Fruit fly (Drosophila melanogaster) whole organism, embryonic: ENCODE measurements around the gene AlaRS-m.

Source experiments
- Aef1 ChIP-seq: fragments of 200-800 bp; sonication (Bioruptor generic); IDR thresholded peaks from 3 replicates; pipeline ENCODE4 v1.3.6; 2022; ENCODE audit warnings: missing biosample characterization, missing genetic modification characterization
- Asciz ChIP-seq: fragments of 200-800 bp; sonication (Bioruptor generic); optimal IDR thresholded peaks from 2 replicates; lab custom pipeline; 2017; ENCODE audit warnings: missing biosample characterization, mild to moderate bottlenecking, missing genetic modification characterization, missing genetic modification reagents
- C15 ChIP-seq: fragments of 200-800 bp; sonication (Bioruptor generic); IDR thresholded peaks from 3 replicates; pipeline ENCODE4 v1.3.6; 2022; ENCODE audit warnings: missing biosample characterization, missing genetic modification characterization
- CG10209 ChIP-seq: fragments of 200-800 bp; sonication (Bioruptor generic); optimal IDR thresholded peaks from 3 replicates; lab custom pipeline; 2017; ENCODE audit warnings: missing biosample characterization, mild to moderate bottlenecking, missing genetic modification characterization, missing genetic modification reagents
- CG10979 ChIP-seq: fragments of 200-800 bp; sonication (Bioruptor generic); optimal IDR thresholded peaks from 2 replicates; lab custom pipeline; 2018; ENCODE audit warnings: missing biosample characterization, mild to moderate bottlenecking, missing genetic modification characterization, moderate library complexity
- CG11093 ChIP-seq: fragments of 200-800 bp; sonication (Bioruptor generic); IDR thresholded peaks from 3 replicates; pipeline ENCODE4 v1.3.6; 2022; ENCODE audit warnings: missing biosample characterization, missing genetic modification characterization
- CG15269 ChIP-seq: fragments of 200-800 bp; sonication (Bioruptor generic); optimal IDR thresholded peaks from 2 replicates; lab custom pipeline; 2018; ENCODE audit warnings: missing biosample characterization, mild to moderate bottlenecking, missing genetic modification characterization, moderate library complexity
- CG17359 ChIP-seq: fragments of 200-800 bp; sonication (Bioruptor generic); optimal IDR thresholded peaks from 3 replicates; lab custom pipeline; 2018; ENCODE audit warnings: missing biosample characterization, mild to moderate bottlenecking, missing genetic modification characterization, moderate library complexity
- CG17361 ChIP-seq: fragments of 200-800 bp; sonication (Bioruptor generic); IDR thresholded peaks from 3 replicates; pipeline ENCODE4 v1.3.6; 2022; ENCODE audit warnings: missing biosample characterization, missing genetic modification characterization
- CG18764 ChIP-seq: fragments of 200-800 bp; sonication (Bioruptor generic); optimal IDR thresholded peaks from 3 replicates; lab custom pipeline; 2016; ENCODE audit warnings: missing biosample characterization, missing genetic modification characterization
- CG2129 ChIP-seq: fragments of 200-800 bp; sonication (Bioruptor generic); IDR thresholded peaks from 2 replicates; pipeline ENCODE4 v1.3.6; 2022; ENCODE audit warnings: missing biosample characterization, missing genetic modification characterization; ENCODE audit not compliant: partially characterized antibody
- CG30020 ChIP-seq: fragments of 200-800 bp; optimal IDR thresholded peaks from 2 replicates; lab custom pipeline; 2019; ENCODE audit warnings: missing biosample characterization, mild to moderate bottlenecking, missing genetic modification characterization, moderate library complexity
- CG4617 ChIP-seq: fragments of 200-800 bp; sonication (Bioruptor generic); optimal IDR thresholded peaks from 3 replicates; lab custom pipeline; 2016; ENCODE audit warnings: missing biosample characterization, missing genetic modification characterization, borderline replicate concordance
- CG5180 ChIP-seq: fragments of 200-800 bp; sonication (Bioruptor generic); optimal IDR thresholded peaks from 3 replicates; lab custom pipeline; 2017; ENCODE audit warnings: missing biosample characterization, missing genetic modification characterization, mild to moderate bottlenecking, moderate library complexity, missing genetic modification reagents
- CoRest ChIP-seq: fragments of 200-800 bp; sonication (Bioruptor generic); optimal IDR thresholded peaks from 3 replicates; lab custom pipeline; 2018; ENCODE audit warnings: missing biosample characterization, mild to moderate bottlenecking, missing genetic modification characterization, moderate library complexity
- Dip3 ChIP-seq: fragments of 200-800 bp; sonication (Bioruptor generic); optimal IDR thresholded peaks from 3 replicates; lab custom pipeline; 2016; ENCODE audit warnings: missing biosample characterization, missing genetic modification characterization
- Doc3 ChIP-seq: fragments of 200-800 bp; sonication (Bioruptor generic); IDR thresholded peaks from 3 replicates; pipeline ENCODE4 v1.3.6; 2022; ENCODE audit warnings: missing biosample characterization, missing genetic modification characterization; ENCODE audit not compliant: partially characterized antibody
- E2f1 ChIP-seq: fragments of 200-800 bp; sonication (Bioruptor generic); IDR thresholded peaks from 2 replicates; pipeline ENCODE4 v1.3.6; 2022; ENCODE audit warnings: missing biosample characterization, missing genetic modification characterization
- Gug ChIP-seq: fragments of 200-800 bp; sonication (Bioruptor generic); IDR thresholded peaks from 4 replicates; pipeline ENCODE4 v1.3.6; 2022; ENCODE audit warnings: missing biosample characterization, missing genetic modification characterization
- H15 ChIP-seq: fragments of 200-800 bp; sonication (Bioruptor generic); IDR thresholded peaks from 3 replicates; pipeline ENCODE4 v1.3.6; 2022; ENCODE audit warnings: missing biosample characterization, missing genetic modification characterization
- HLH3B ChIP-seq: fragments of 200-800 bp; sonication (Bioruptor generic); IDR thresholded peaks from 2 replicates; pipeline ENCODE4 v1.3.6; 2022; ENCODE audit warnings: missing biosample characterization, missing genetic modification characterization
- HLH4C ChIP-seq: fragments of 200-800 bp; sonication (Bioruptor generic); IDR thresholded peaks from 3 replicates; pipeline ENCODE4 v1.3.6; 2022; ENCODE audit warnings: missing biosample characterization, missing genetic modification characterization; ENCODE audit not compliant: partially characterized antibody
- HLHmδ ChIP-seq: fragments of 200-800 bp; sonication (Bioruptor generic); optimal IDR thresholded peaks from 2 replicates; lab custom pipeline; 2018; ENCODE audit warnings: missing biosample characterization, mild to moderate bottlenecking, missing genetic modification characterization, moderate library complexity
- Hsf ChIP-seq: fragments of 200-800 bp; sonication (Bioruptor generic); optimal IDR thresholded peaks from 3 replicates; lab custom pipeline; 2016; ENCODE audit warnings: missing biosample characterization, missing genetic modification characterization
- Lpt ChIP-seq: fragments of >200 bp; optimal IDR thresholded peaks from 2 replicates; lab custom pipeline; 2018; ENCODE audit warnings: missing biosample characterization, missing genetic modification characterization
- Sox100B ChIP-seq: fragments of 200-800 bp; sonication (Bioruptor generic); optimal IDR thresholded peaks from 3 replicates; lab custom pipeline; 2018; ENCODE audit warnings: missing biosample characterization, mild to moderate bottlenecking, missing genetic modification characterization
- Sry-δ ChIP-seq: fragments of 200-800 bp; sonication (Bioruptor generic); optimal IDR thresholded peaks from 2 replicates; lab custom pipeline; 2016; ENCODE audit warnings: missing biosample characterization, missing genetic modification characterization
- TFAM ChIP-seq: fragments of 200-800 bp; sonication (Bioruptor generic); optimal IDR thresholded peaks from 2 replicates; lab custom pipeline; 2017; ENCODE audit warnings: missing biosample characterization, missing genetic modification characterization, inconsistent platforms
- aop ChIP-seq: fragments of 200-800 bp; sonication (Bioruptor generic); IDR thresholded peaks from 2 replicates; pipeline ENCODE4 v1.3.6; 2022; ENCODE audit warnings: missing biosample characterization, missing genetic modification characterization
- az2 ChIP-seq: fragments of 200-800 bp; sonication (Bioruptor generic); optimal IDR thresholded peaks from 3 replicates; lab custom pipeline; 2016; ENCODE audit warnings: missing biosample characterization, missing genetic modification characterization
- bab2 ChIP-seq: fragments of 200-800 bp; sonication (Bioruptor generic); optimal IDR thresholded peaks from 2 replicates; lab custom pipeline; 2016; ENCODE audit warnings: missing biosample characterization, missing genetic modification characterization
- dmrt99B ChIP-seq: fragments of 200-800 bp; sonication (Bioruptor generic); optimal IDR thresholded peaks from 2 replicates; lab custom pipeline; 2018; ENCODE audit warnings: missing biosample characterization, mild to moderate bottlenecking, missing genetic modification characterization, moderate library complexity
- dpn ChIP-seq, 2 experiments: fragments of 200-800 bp; sonication (Bioruptor generic); optimal IDR thresholded peaks; 3 replicates each; lab custom pipeline; 2016; ENCODE audit warnings: missing biosample characterization in 2 of 2, missing genetic modification characterization in 2 of 2
- fd102C ChIP-seq: fragments of 200-800 bp; sonication (Bioruptor generic); optimal IDR thresholded peaks from 2 replicates; lab custom pipeline; 2018; ENCODE audit warnings: missing biosample characterization, mild to moderate bottlenecking, missing genetic modification characterization, moderate library complexity
- gt ChIP-seq: fragments of 200-800 bp; sonication (Bioruptor generic); IDR thresholded peaks from 2 replicates; pipeline ENCODE4 v1.3.6; 2022; ENCODE audit warnings: missing biosample characterization, missing genetic modification characterization
- hth ChIP-seq: fragments of >200 bp; optimal IDR thresholded peaks from 2 replicates; lab custom pipeline; 2017; ENCODE audit warnings: inconsistent platforms
- inv ChIP-seq: fragments of 200-800 bp; sonication (Bioruptor generic); IDR thresholded peaks from 2 replicates; pipeline ENCODE4 v1.3.6; 2022; ENCODE audit warnings: missing biosample characterization, missing genetic modification characterization; ENCODE audit not compliant: partially characterized antibody
- jigr1 ChIP-seq: fragments of 200-800 bp; sonication (Bioruptor generic); IDR thresholded peaks from 3 replicates; pipeline ENCODE4 v1.3.6; 2022; ENCODE audit warnings: missing biosample characterization, missing genetic modification characterization
- kah ChIP-seq: fragments of 200-800 bp; sonication (Bioruptor generic); optimal IDR thresholded peaks from 2 replicates; lab custom pipeline; 2018; ENCODE audit warnings: missing biosample characterization, mild to moderate bottlenecking, missing genetic modification characterization
- lola ChIP-seq, 3 experiments: fragments of >200 bp in 2 of 3; fragments of 200-800 bp in 1 of 3; sonication (Bioruptor generic) in 1 of 3; optimal IDR thresholded peaks; 2 replicates each; lab custom pipeline; 2017 to 2019; ENCODE audit warnings: missing biosample characterization in 3 of 3, missing genetic modification characterization in 3 of 3, mild to moderate bottlenecking in 1 of 3, moderate library complexity in 1 of 3
- oc ChIP-seq: fragments of 200-800 bp; sonication (Bioruptor generic); optimal IDR thresholded peaks from 2 replicates; lab custom pipeline; 2018; ENCODE audit warnings: missing biosample characterization, mild to moderate bottlenecking, missing genetic modification characterization, moderate library complexity
- org-1 ChIP-seq: fragments of 200-800 bp; sonication (Bioruptor generic); optimal IDR thresholded peaks from 2 replicates; lab custom pipeline; 2017; ENCODE audit warnings: missing biosample characterization, missing genetic modification characterization
- pita ChIP-seq: fragments of 200-800 bp; sonication (Bioruptor generic); optimal IDR thresholded peaks from 2 replicates; lab custom pipeline; 2017; ENCODE audit warnings: missing biosample characterization, mild to moderate bottlenecking, missing genetic modification characterization
- seq ChIP-seq: fragments of 200-800 bp; sonication (Bioruptor generic); IDR thresholded peaks from 2 replicates; pipeline ENCODE4 v1.3.6; 2022; ENCODE audit warnings: missing biosample characterization, missing genetic modification characterization
- sim ChIP-seq: fragments of 200-800 bp; sonication (Bioruptor generic); IDR thresholded peaks from 2 replicates; pipeline ENCODE4 v1.3.6; 2022; ENCODE audit warnings: missing biosample characterization, missing genetic modification characterization
- sima ChIP-seq: fragments of 200-800 bp; sonication (Bioruptor generic); optimal IDR thresholded peaks from 2 replicates; lab custom pipeline; 2016; ENCODE audit warnings: missing biosample characterization, missing genetic modification characterization
- sr ChIP-seq: fragments of 200-800 bp; sonication (Bioruptor generic); IDR thresholded peaks from 3 replicates; pipeline ENCODE4 v1.3.6; 2022; ENCODE audit warnings: missing biosample characterization, missing genetic modification characterization
- zen ChIP-seq: fragments of 200-800 bp; sonication (Bioruptor generic); optimal IDR thresholded peaks from 3 replicates; lab custom pipeline; 2018; ENCODE audit warnings: missing biosample characterization, mild to moderate bottlenecking, missing genetic modification characterization, moderate library complexity
- zf30C ChIP-seq: fragments of 200-800 bp; sonication (Bioruptor generic); optimal IDR thresholded peaks from 3 replicates; lab custom pipeline; 2018; ENCODE audit warnings: missing biosample characterization, mild to moderate bottlenecking, missing genetic modification characterization

Gene AlaRS-m

dm6 chr3L:5182255-5182993, 36.5 kb downstream of the AlaRS-m start (continued):
- no peak for TF ChIP-seq fd102C (GFP tag; lab: Kevin White, UChicago)
- no peak for TF ChIP-seq CG10209
- no peak for TF ChIP-seq hth
- TF ChIP-seq CG5180 (GFP tag; lab: Kevin White, UChicago) = no peak
- TF ChIP-seq CG17361 (GFP tag; lab: Robert Waterston, UW) = peak; percentile 40; the same call in 1 of the 3 replicates
- peak; percentile 56 for TF ChIP-seq CG15269
- peak; percentile 15 for TF ChIP-seq az2 (GFP tag; lab: Kevin White, UChicago)
- no peak for TF ChIP-seq oc (tag; lab: Kevin White, UChicago)
- TF ChIP-seq CG10979 (tag; lab: Kevin White, UChicago) = peak; percentile 41
- TF ChIP-seq zen (tag; lab: Kevin White, UChicago) = no peak
- no peak for TF ChIP-seq aop (GFP tag; lab: Robert Waterston, UW)
- peak; percentile 36 for TF ChIP-seq CoRest
- 0 out of 2 replicates have a peak, but pooled peaks have one; percentile 15 for TF ChIP-seq HLH3B
- TF ChIP-seq CG30020 = no peak
- no peak for TF ChIP-seq lola (GFP tag; optimal IDR thresholded peaks at IDR 0.05; lab: Kevin White, UChicago)
- TF ChIP-seq Aef1 (GFP tag; lab: Robert Waterston, UW) = 0 out of 3 replicates have a peak, but pooled peaks have one; percentile 15
- TF ChIP-seq E2f1 = no peak
- no peak for TF ChIP-seq Dip3 (GFP tag; lab: Kevin White, UChicago)
- TF ChIP-seq seq (GFP tag; lab: Robert Waterston, UW) = 0 out of 2 replicates have a peak, but pooled peaks have one; percentile 47
- TF ChIP-seq HLHmδ (GFP tag; lab: Kevin White, UChicago) = no peak
- peak; percentile 28 for TF ChIP-seq zf30C (GFP tag; lab: Kevin White, UChicago)
- no peak for TF ChIP-seq jigr1
- peak in 1 of 2 experiments; percentile 22 for TF ChIP-seq dpn (GFP tag; optimal IDR thresholded peaks at IDR 0.05; lab: Kevin White, UChicago)
- TF ChIP-seq org-1 (GFP tag; lab: Kevin White, UChicago) = peak; percentile 2
- no peak for TF ChIP-seq Doc3 (GFP tag; lab: Robert Waterston, UW)
- no peak for TF ChIP-seq sr
- no peak for TF ChIP-seq CG2129 (GFP tag; lab: Robert Waterston, UW)
- no peak for TF ChIP-seq kah (GFP tag; lab: Kevin White, UChicago)
- TF ChIP-seq Sry-δ (GFP tag; lab: Kevin White, UChicago) = peak; percentile 6
- no peak for TF ChIP-seq Hsf (GFP tag; lab: Kevin White, UChicago)
- TF ChIP-seq Lpt = no peak
- TF ChIP-seq CG4617 = no peak
- TF ChIP-seq CG11093 = no peak
- TF ChIP-seq Asciz (GFP tag; lab: Kevin White, UChicago) = peak; percentile 44
- TF ChIP-seq sima (GFP tag; lab: Kevin White, UChicago) = no peak
- TF ChIP-seq Sox100B (GFP tag; lab: Kevin White, UChicago) = peak; percentile 23
- TF ChIP-seq C15 (GFP tag; lab: Robert Waterston, UW) = no peak
- TF ChIP-seq pita (GFP tag; lab: Kevin White, UChicago) = no peak
- no peak for TF ChIP-seq H15
- peak; percentile 17 for TF ChIP-seq bab2 (GFP tag; lab: Kevin White, UChicago)
- TF ChIP-seq dmrt99B (tag; lab: Kevin White, UChicago) = peak; percentile 59
- no peak for TF ChIP-seq HLH4C (GFP tag; lab: Robert Waterston, UW)
- peak; percentile 58 for TF ChIP-seq CG17359 (tag; lab: Kevin White, UChicago)
- TF ChIP-seq TFAM = no peak
- no peak; the same call in 1 of the 2 replicates for TF ChIP-seq sim (GFP tag; lab: Robert Waterston, UW)
- TF ChIP-seq gt (GFP tag; lab: Robert Waterston, UW) = no peak
- no peak for TF ChIP-seq CG18764 (GFP tag; lab: Kevin White, UChicago)
- TF ChIP-seq inv = no peak
- TF ChIP-seq Gug (GFP tag; lab: Robert Waterston, UW) = no peak
